Worm (Caenorhabditis elegans) whole organism, mixed stage, embryonic: ENCODE measurements around the gene str-82.

Experiments used
- M03D4.4 ChIP-seq: sonication (generic microtip); optimal IDR thresholded peaks from 2 replicates; lab custom pipeline; 2017; ENCODE audit warnings: mild to moderate bottlenecking, missing genetic modification characterization, missing compliant biosample characterization
- bed-3 ChIP-seq: fragments of 200-800 bp; sonication (Bioruptor generic); optimal IDR thresholded peaks from 3 replicates; lab custom pipeline; 2018; ENCODE audit warnings: mild to moderate bottlenecking, missing genetic modification characterization, moderate library complexity, missing compliant biosample characterization
- blmp-1 ChIP-seq: fragments of 150-350 bp; optimal IDR thresholded peaks from 2 replicates; lab custom pipeline; 2014; ENCODE audit warnings: missing biosample characterization, missing genetic modification characterization
- ceh-43 ChIP-seq: fragments of 200-800 bp; sonication (Bioruptor generic); optimal IDR thresholded peaks from 2 replicates; lab custom pipeline; 2018; ENCODE audit warnings: mild to moderate bottlenecking, missing genetic modification characterization, moderate library complexity, missing compliant biosample characterization
- ceh-83 ChIP-seq: fragments of 200-800 bp; sonication (Bioruptor generic); optimal IDR thresholded peaks from 2 replicates; lab custom pipeline; 2018; ENCODE audit warnings: mild to moderate bottlenecking, missing genetic modification characterization, missing compliant biosample characterization
- ces-1 ChIP-seq: fragments of 150-350 bp; optimal IDR thresholded peaks from 2 replicates; lab custom pipeline; 2014; ENCODE audit warnings: missing biosample characterization, missing genetic modification reagents, missing genetic modification characterization
- cnd-1 ChIP-seq: fragments of 200-800 bp; sonication (Bioruptor generic); optimal IDR thresholded peaks from 2 replicates; lab custom pipeline; 2018; ENCODE audit warnings: mild to moderate bottlenecking, missing genetic modification characterization, missing compliant biosample characterization
- drap-1 ChIP-seq: fragments of 200-800 bp; sonication (Bioruptor generic); optimal IDR thresholded peaks from 3 replicates; lab custom pipeline; 2018; ENCODE audit warnings: mild to moderate bottlenecking, missing genetic modification characterization, missing compliant biosample characterization
- elt-1 ChIP-seq: sonication (generic microtip); optimal IDR thresholded peaks from 2 replicates; lab custom pipeline; 2017; ENCODE audit warnings: missing genetic modification characterization, mild to moderate bottlenecking, missing compliant biosample characterization, antibody characterized with exemption, moderate library complexity, borderline replicate concordance; ENCODE audit not compliant: insufficient read depth
- elt-3 ChIP-seq: fragments of 150-350 bp; optimal IDR thresholded peaks from 2 replicates; lab custom pipeline; 2014; ENCODE audit warnings: missing biosample characterization, missing genetic modification characterization
- flh-1 ChIP-seq: fragments of 200-800 bp; sonication (Bioruptor generic); optimal IDR thresholded peaks from 2 replicates; lab custom pipeline; 2018; ENCODE audit warnings: mild to moderate bottlenecking, missing genetic modification characterization, moderate library complexity, missing compliant biosample characterization
- ham-2 ChIP-seq: fragments of 200-800 bp; sonication (Bioruptor generic); optimal IDR thresholded peaks from 2 replicates; lab custom pipeline; 2018; ENCODE audit warnings: mild to moderate bottlenecking, missing genetic modification characterization, missing compliant biosample characterization
- hlh-1 ChIP-seq: fragments of 150-350 bp; optimal IDR thresholded peaks from 2 replicates; lab custom pipeline; 2014; ENCODE audit warnings: missing biosample characterization, missing genetic modification reagents, missing genetic modification characterization
- lsy-2 ChIP-seq: fragments of 150-350 bp; optimal IDR thresholded peaks from 2 replicates; lab custom pipeline; 2014; ENCODE audit warnings: missing biosample characterization, missing genetic modification characterization
- mab-5 ChIP-seq: fragments of 150-350 bp; optimal IDR thresholded peaks from 2 replicates; lab custom pipeline; 2014; ENCODE audit warnings: missing biosample characterization, missing genetic modification characterization
- mep-1 ChIP-seq: fragments of 150-350 bp; optimal IDR thresholded peaks from 2 replicates; lab custom pipeline; 2017; ENCODE audit warnings: missing biosample characterization, missing genetic modification reagents, missing genetic modification characterization, inconsistent platforms
- mls-2 ChIP-seq: sonication (generic microtip); optimal IDR thresholded peaks from 2 replicates; lab custom pipeline; 2016; ENCODE audit warnings: mild to moderate bottlenecking, missing genetic modification characterization, moderate library complexity, missing compliant biosample characterization
- nhr-12 ChIP-seq: fragments of 150-350 bp; optimal IDR thresholded peaks from 2 replicates; lab custom pipeline; 2014; ENCODE audit warnings: missing biosample characterization, missing genetic modification characterization
- nhr-2 ChIP-seq: fragments of 150-350 bp; optimal IDR thresholded peaks from 2 replicates; lab custom pipeline; 2014; ENCODE audit warnings: missing biosample characterization, missing genetic modification characterization
- nhr-28 ChIP-seq: fragments of 150-350 bp; optimal IDR thresholded peaks from 2 replicates; lab custom pipeline; 2014; ENCODE audit warnings: missing biosample characterization, missing genetic modification characterization
- nhr-76 ChIP-seq: sonication (generic microtip); optimal IDR thresholded peaks from 2 replicates; lab custom pipeline; 2017; ENCODE audit warnings: missing biosample characterization, missing genetic modification characterization
- pha-4 ChIP-seq: fragments of 150-350 bp; optimal IDR thresholded peaks from 2 replicates; lab custom pipeline; 2018; ENCODE audit warnings: missing biosample characterization, missing genetic modification reagents, missing genetic modification characterization
- sem-2 ChIP-seq: fragments of 200-800 bp; sonication (Bioruptor generic); optimal IDR thresholded peaks from 2 replicates; lab custom pipeline; 2018; ENCODE audit warnings: mild to moderate bottlenecking, missing genetic modification characterization, missing compliant biosample characterization
- snpc-4 ChIP-seq: fragments of 150-350 bp; optimal IDR thresholded peaks from 2 replicates; lab custom pipeline; 2014; ENCODE audit warnings: missing biosample characterization, missing genetic modification characterization
- sptf-1 ChIP-seq: sonication (generic microtip); optimal IDR thresholded peaks from 2 replicates; lab custom pipeline; 2017; ENCODE audit warnings: mild to moderate bottlenecking, missing genetic modification characterization, moderate library complexity, missing compliant biosample characterization
- tbx-8 ChIP-seq: fragments of 200-800 bp; sonication (Bioruptor generic); optimal IDR thresholded peaks from 2 replicates; lab custom pipeline; 2018; ENCODE audit warnings: mild to moderate bottlenecking, missing genetic modification characterization, moderate library complexity, missing compliant biosample characterization
- unc-120 ChIP-seq: sonication (generic microtip); optimal IDR thresholded peaks from 2 replicates; lab custom pipeline; 2017; ENCODE audit warnings: missing genetic modification characterization, missing compliant biosample characterization; ENCODE audit not compliant: poor library complexity, severe bottlenecking
- unc-39 ChIP-seq: fragments of 150-350 bp; optimal IDR thresholded peaks from 2 replicates; lab custom pipeline; 2014; ENCODE audit warnings: missing biosample characterization, missing genetic modification characterization
- unc-62 ChIP-seq: fragments of 150-350 bp; optimal IDR thresholded peaks from 2 replicates; lab custom pipeline; 2014; ENCODE audit warnings: missing biosample characterization, missing genetic modification reagents, missing genetic modification characterization
- zip-8 ChIP-seq: fragments of 150-350 bp; optimal IDR thresholded peaks from 2 replicates; lab custom pipeline; 2014; ENCODE audit warnings: missing biosample characterization, missing genetic modification characterization
- ztf-11 ChIP-seq: fragments of 150-350 bp; optimal IDR thresholded peaks from 2 replicates; lab custom pipeline; 2014; ENCODE audit warnings: missing biosample characterization, missing genetic modification characterization

str-82 gene

DNA sequence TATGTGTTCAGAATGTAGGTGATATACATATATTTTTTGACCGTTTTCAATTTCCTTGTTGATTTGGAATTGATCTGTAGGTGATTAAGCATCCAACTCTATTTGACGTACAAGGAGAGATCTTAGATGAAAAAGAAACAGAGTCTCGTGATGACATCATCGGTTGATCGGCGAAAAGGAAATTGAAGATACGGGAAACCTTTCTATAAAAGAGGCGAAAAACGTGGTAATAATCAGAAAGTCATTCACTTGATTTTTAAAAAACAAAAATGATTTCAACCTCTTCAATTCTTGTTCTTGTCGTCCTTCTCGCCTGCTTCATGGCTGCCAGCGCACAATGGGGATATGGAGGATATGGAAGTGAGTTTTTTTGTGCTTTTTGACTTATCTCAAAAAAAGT lies 9.7 kb downstream of the str-82 start, which contains the start of gene nlp-29:
Gene nlp-29, plus strand, starts transcription at position 248 of the 400 bp plus-strand sequence.
- no peak for TF ChIP-seq blmp-1 (tag; lab: Kevin White, UChicago)
- TF ChIP-seq mab-5 (tag; lab: Kevin White, UChicago): no peak
- TF ChIP-seq ceh-83: no peak
- no peak for TF ChIP-seq nhr-28 (tag; lab: Kevin White, UChicago)
- no peak for TF ChIP-seq nhr-12 (tag; lab: Kevin White, UChicago)
- TF ChIP-seq ces-1 (GFP tag; lab: Kevin White, UChicago): no peak
- TF ChIP-seq pha-4: no peak
- no peak for TF ChIP-seq lsy-2 (tag; lab: Kevin White, UChicago)
- TF ChIP-seq, all 35 proteins: peak for 0

ce11 chrV:3985104-3985503 lies 10.6 kb downstream of the str-82 start:
- TF ChIP-seq ces-1 (GFP tag; lab: Kevin White, UChicago) (no peak), cnd-1 (tag; lab: Kevin White, UChicago) (no peak), unc-120 (tag; lab: Kevin White, UChicago) (no peak), unc-62 (GFP tag; lab: Kevin White, UChicago) (no peak), sptf-1 (tag; lab: Kevin White, UChicago) (no peak), hlh-1 (no peak), pha-4 (no peak), zip-8 (no peak), nhr-12 (tag; lab: Kevin White, UChicago) (no peak), nhr-2 (tag; lab: Kevin White, UChicago) (no peak), flh-1 (GFP tag; lab: Kevin White, UChicago) (no peak), mep-1 (tag; lab: Kevin White, UChicago) (no peak), ceh-43 (GFP tag; lab: Kevin White, UChicago) (no peak), ceh-83 (no peak), ztf-11 (tag; lab: Kevin White, UChicago) (no peak), mab-5 (tag; lab: Kevin White, UChicago) (no peak)

- no peak for TF ChIP-seq lsy-2 (tag; lab: Kevin White, UChicago)
- no peak for TF ChIP-seq mls-2
- TF ChIP-seq M03D4.4 (tag; lab: Kevin White, UChicago): no peak
- no peak for TF ChIP-seq drap-1 (GFP tag; lab: Kevin White, UChicago)
- TF ChIP-seq unc-39 (tag; lab: Kevin White, UChicago): no peak
- no peak for TF ChIP-seq elt-1 (tag; lab: Kevin White, UChicago)
- no peak for TF ChIP-seq ztf-11 (tag; lab: Kevin White, UChicago)
- no peak for TF ChIP-seq flh-1 (GFP tag; lab: Kevin White, UChicago)
- TF ChIP-seq zip-8: no peak
- no peak for TF ChIP-seq sem-2 (GFP tag; lab: Kevin White, UChicago)
- TF ChIP-seq ham-2 (GFP tag; lab: Kevin White, UChicago): no peak
- TF ChIP-seq, all 35 proteins: peak for 0
Observed at ce11 chrV:3987616-3988015, 13.2 kb downstream of the str-82 start, which contains the start of gene nlp-28. Gene nlp-28 (plus strand): TSS chrV:3987900.

ce11 chrV:3989070-3989469 lies 14.6 kb downstream of the str-82 start, which contains the start of gene nlp-27:
Gene nlp-27 (plus strand): TSS chrV:3989378.
- TF ChIP-seq nhr-2 (tag; lab: Kevin White, UChicago) (no peak), zip-8 (no peak), tbx-8 (no peak), blmp-1 (tag; lab: Kevin White, UChicago) (no peak), drap-1 (GFP tag; lab: Kevin White, UChicago) (no peak), nhr-76 (tag; lab: Kevin White, UChicago) (no peak), sem-2 (GFP tag; lab: Kevin White, UChicago) (no peak), sptf-1 (tag; lab: Kevin White, UChicago) (no peak), pha-4 (no peak), snpc-4 (tag; lab: Kevin White, UChicago) (no peak), ces-1 (GFP tag; lab: Kevin White, UChicago) (no peak), ceh-43 (GFP tag; lab: Kevin White, UChicago) (no peak), elt-3 (no peak), M03D4.4 (tag; lab: Kevin White, UChicago) (no peak), unc-39 (tag; lab: Kevin White, UChicago) (no peak), bed-3 (GFP tag; lab: Kevin White, UChicago) (no peak), mep-1 (tag; lab: Kevin White, UChicago) (no peak), cnd-1 (tag; lab: Kevin White, UChicago) (no peak), unc-120 (tag; lab: Kevin White, UChicago) (no peak)
